Fruit fly (Drosophila melanogaster) whole organism, adult: Measurements from ENCODE around the gene CG4218.

Experiments
- CG14711 ChIP-seq: fragments of 200-800 bp; sonication (Bioruptor generic); optimal IDR thresholded peaks from 2 replicates; lab custom pipeline; 2018; ENCODE audit warnings: missing biosample characterization, mild to moderate bottlenecking, missing genetic modification characterization, moderate library complexity
- CG33017 ChIP-seq: fragments of 200-800 bp; sonication (Bioruptor generic); optimal IDR thresholded peaks from 2 replicates; lab custom pipeline; 2018; ENCODE audit warnings: missing biosample characterization, mild to moderate bottlenecking, missing genetic modification characterization, moderate library complexity
- CG5204 ChIP-seq: fragments of 200-800 bp; sonication (Bioruptor generic); optimal IDR thresholded peaks from 2 replicates; lab custom pipeline; 2016; ENCODE audit warnings: missing biosample characterization, missing genetic modification characterization
- CG7045 ChIP-seq: fragments of 200-800 bp; sonication (Bioruptor generic); optimal IDR thresholded peaks from 2 replicates; lab custom pipeline; 2017; ENCODE audit warnings: missing biosample characterization, mild to moderate bottlenecking, missing genetic modification characterization
- Hr96 ChIP-seq: fragments of 200-800 bp; sonication (Bioruptor generic); optimal IDR thresholded peaks from 2 replicates; lab custom pipeline; 2016; ENCODE audit warnings: missing biosample characterization, missing genetic modification characterization
- bab1 ChIP-seq: fragments of 200-800 bp; sonication (Bioruptor generic); optimal IDR thresholded peaks from 3 replicates; lab custom pipeline; 2019; ENCODE audit warnings: missing biosample characterization, mild to moderate bottlenecking, missing genetic modification characterization, moderate library complexity
- cic ChIP-seq: fragments of 200-800 bp; sonication (Bioruptor generic); optimal IDR thresholded peaks from 2 replicates; lab custom pipeline; 2017; ENCODE audit warnings: missing biosample characterization, mild to moderate bottlenecking, missing genetic modification characterization, moderate library complexity
- kay ChIP-seq: fragments of 200-800 bp; sonication (Bioruptor generic); peaks from one replicate; lab custom pipeline; 2016; ENCODE audit warnings: missing biosample characterization, missing genetic modification characterization, borderline replicate concordance
- ovo ChIP-seq: fragments of 200-800 bp; sonication (Bioruptor generic); optimal IDR thresholded peaks from 2 replicates; lab custom pipeline; 2016; ENCODE audit warnings: missing biosample characterization, missing genetic modification characterization
- toe ChIP-seq: fragments of 200-800 bp; sonication (Bioruptor generic); optimal IDR thresholded peaks from 2 replicates; lab custom pipeline; 2016; ENCODE audit warnings: missing biosample characterization, missing genetic modification characterization

dm6 chr2L:14519251-14519650 is 29.7 kb downstream of the CG4218 start:
- TF ChIP-seq CG7045 (GFP tag; lab: Kevin White, UChicago) (no peak), kay (GFP tag; lab: Kevin White, UChicago) (no peak), CG33017 (no peak), ovo (GFP tag; lab: Kevin White, UChicago) (no peak), CG5204 (GFP tag; lab: Kevin White, UChicago) (no peak), cic (GFP tag; lab: Kevin White, UChicago) (no peak), bab1 (peak; percentile 17), toe (GFP tag; lab: Kevin White, UChicago) (no peak), Hr96 (GFP tag; lab: Kevin White, UChicago) (no peak), CG14711 (tag; lab: Kevin White, UChicago) (no peak)
